Worm (Caenorhabditis elegans): Measurements from ENCODE around the gene T24C12.3.

ce11 chrX:2246908-2247307, 43.2 kb upstream of the T24C12.3 start, which contains the start of gene AH9.1:
- no peak for TF ChIP-seq ref-1 (GFP tag; conservative IDR thresholded peaks at IDR 0.05)
- TF ChIP-seq med-1 (GFP tag; optimal IDR thresholded peaks at IDR 0.05; ENCODE audit: insufficient read depth), result no peak

All from whole organism, midembryonic.